Worm (Caenorhabditis elegans) whole organism, L3 larva: ENCODE results near the gene isy-1.

Experiments used
- R02D3.7 ChIP-seq: fragments of 150-350 bp; optimal IDR thresholded peaks from 2 replicates; lab custom pipeline; 2014; ENCODE audit warnings: missing biosample characterization, missing genetic modification characterization
- aly-2 ChIP-seq: fragments of 150-350 bp; optimal IDR thresholded peaks from 2 replicates; lab custom pipeline; 2014; ENCODE audit warnings: missing biosample characterization, missing genetic modification characterization
- ama-1 ChIP-seq: fragments of 150-350 bp; optimal IDR thresholded peaks from 2 replicates; lab custom pipeline; 2018
- ceh-16 ChIP-seq: sonication (generic microtip); optimal IDR thresholded peaks from 2 replicates; lab custom pipeline; 2017; ENCODE audit warnings: missing biosample characterization, missing genetic modification characterization
- ceh-28 ChIP-seq: fragments of 150-350 bp; optimal IDR thresholded peaks from 2 replicates; lab custom pipeline; 2014; ENCODE audit warnings: missing biosample characterization, missing genetic modification reagents, missing genetic modification characterization
- daf-12 ChIP-seq: fragments of 150-350 bp; optimal IDR thresholded peaks from 2 replicates; lab custom pipeline; 2014; ENCODE audit warnings: missing biosample characterization, missing genetic modification reagents, missing genetic modification characterization
- egl-5 ChIP-seq: fragments of 150-350 bp; optimal IDR thresholded peaks from 2 replicates; lab custom pipeline; 2017; ENCODE audit warnings: missing biosample characterization, missing genetic modification reagents, missing genetic modification characterization, inconsistent platforms
- elt-2 ChIP-seq: sonication (generic microtip); optimal IDR thresholded peaks from 2 replicates; lab custom pipeline; 2016; ENCODE audit warnings: missing genetic modification reagents, mild to moderate bottlenecking, missing genetic modification characterization, missing compliant biosample characterization
- elt-3 ChIP-seq, 3 experiments: fragments of 150-350 bp in 1 of 3; sonication (generic microtip) in 2 of 3; optimal IDR thresholded peaks; 2 replicates in 2 of 3; 4 replicates in 1 of 3; lab custom pipeline; 2014 to 2017; ENCODE audit warnings: missing biosample characterization in 3 of 3, missing genetic modification characterization in 3 of 3
- fkh-10 ChIP-seq: sonication (generic microtip); optimal IDR thresholded peaks from 2 replicates; lab custom pipeline; 2017; ENCODE audit warnings: missing biosample characterization, missing genetic modification reagents, missing genetic modification characterization
- fkh-2 ChIP-seq: fragments of 150-350 bp; optimal IDR thresholded peaks from 2 replicates; lab custom pipeline; 2014; ENCODE audit warnings: missing biosample characterization, missing genetic modification reagents, missing genetic modification characterization
- fos-1 ChIP-seq: fragments of 150-350 bp; optimal IDR thresholded peaks from 2 replicates; lab custom pipeline; 2014; ENCODE audit warnings: missing biosample characterization, missing genetic modification characterization
- hmg-11 ChIP-seq: sonication (generic microtip); optimal IDR thresholded peaks from 2 replicates; lab custom pipeline; 2016; ENCODE audit warnings: missing genetic modification characterization, missing compliant biosample characterization
- jun-1 ChIP-seq: fragments of 150-350 bp; optimal IDR thresholded peaks from 2 replicates; lab custom pipeline; 2014; ENCODE audit warnings: missing biosample characterization, missing genetic modification reagents, missing genetic modification characterization
- lin-15B ChIP-seq: fragments of 150-350 bp; optimal IDR thresholded peaks from 2 replicates; lab custom pipeline; 2014; ENCODE audit warnings: missing biosample characterization, missing genetic modification characterization
- lin-39 ChIP-seq: fragments of 150-350 bp; optimal IDR thresholded peaks from 2 replicates; lab custom pipeline; 2018; ENCODE audit warnings: missing biosample characterization, missing genetic modification reagents, missing genetic modification characterization
- lsy-12 ChIP-seq: sonication (generic microtip); optimal IDR thresholded peaks from 2 replicates; lab custom pipeline; 2016; ENCODE audit warnings: mild to moderate bottlenecking, missing genetic modification characterization, missing compliant biosample characterization
- mdl-1 ChIP-seq: fragments of 150-350 bp; optimal IDR thresholded peaks from 2 replicates; lab custom pipeline; 2014; ENCODE audit warnings: missing biosample characterization, missing genetic modification characterization
- mml-1 ChIP-seq: fragments of 150-350 bp; sonication (generic microtip); optimal IDR thresholded peaks from 3 replicates; lab custom pipeline; 2014; ENCODE audit warnings: missing biosample characterization, missing genetic modification characterization
- nfya-1 ChIP-seq: sonication (generic microtip); optimal IDR thresholded peaks from 2 replicates; lab custom pipeline; 2017; ENCODE audit warnings: missing genetic modification characterization, mild to moderate bottlenecking, missing compliant biosample characterization, antibody characterized with exemption, moderate library complexity; ENCODE audit not compliant: insufficient read depth
- nhr-11 ChIP-seq: fragments of 150-350 bp; optimal IDR thresholded peaks from 2 replicates; lab custom pipeline; 2014; ENCODE audit warnings: missing biosample characterization, missing genetic modification characterization
- nhr-12 ChIP-seq: fragments of 150-350 bp; optimal IDR thresholded peaks from 2 replicates; lab custom pipeline; 2014; ENCODE audit warnings: missing biosample characterization, missing genetic modification characterization
- nhr-23 ChIP-seq: fragments of 150-350 bp; optimal IDR thresholded peaks from 2 replicates; lab custom pipeline; 2014; ENCODE audit warnings: missing biosample characterization, missing genetic modification reagents, missing genetic modification characterization
- nhr-25 ChIP-seq: sonication (generic microtip); optimal IDR thresholded peaks from 2 replicates; lab custom pipeline; 2017; ENCODE audit warnings: missing biosample characterization, missing genetic modification characterization
- nhr-28 ChIP-seq: fragments of 150-350 bp; optimal IDR thresholded peaks from 2 replicates; lab custom pipeline; 2014; ENCODE audit warnings: missing biosample characterization, missing genetic modification characterization
- nhr-43 ChIP-seq: sonication (generic microtip); optimal IDR thresholded peaks from 2 replicates; lab custom pipeline; 2016; ENCODE audit warnings: mild to moderate bottlenecking, missing genetic modification characterization, missing compliant biosample characterization; ENCODE audit not compliant: poor library complexity, severe bottlenecking
- nhr-76 ChIP-seq: fragments of 150-350 bp; sonication (generic microtip); optimal IDR thresholded peaks from 5 replicates; lab custom pipeline; 2014; ENCODE audit warnings: missing biosample characterization, missing genetic modification characterization
- pha-4 ChIP-seq: fragments of 150-350 bp; optimal IDR thresholded peaks from 2 replicates; lab custom pipeline; 2014; ENCODE audit warnings: missing biosample characterization, missing genetic modification reagents, missing genetic modification characterization
- pqm-1 ChIP-seq: fragments of 150-350 bp; optimal IDR thresholded peaks from 2 replicates; lab custom pipeline; 2017; ENCODE audit warnings: missing biosample characterization, missing genetic modification characterization, inconsistent platforms
- skn-1 ChIP-seq: fragments of 150-350 bp; optimal IDR thresholded peaks from 2 replicates; lab custom pipeline; 2014; ENCODE audit warnings: missing biosample characterization, missing genetic modification characterization
- snpc-4 ChIP-seq: fragments of 150-350 bp; optimal IDR thresholded peaks from 2 replicates; lab custom pipeline; 2014; ENCODE audit warnings: missing biosample characterization, missing genetic modification characterization
- tbx-2 ChIP-seq: sonication (generic microtip); optimal IDR thresholded peaks from 2 replicates; lab custom pipeline; 2016; ENCODE audit warnings: mild to moderate bottlenecking, missing genetic modification characterization, missing compliant biosample characterization
- unc-39 ChIP-seq: sonication (generic microtip); optimal IDR thresholded peaks from 4 replicates; lab custom pipeline; 2017; ENCODE audit warnings: missing biosample characterization, missing genetic modification characterization
- unc-62 ChIP-seq: fragments of 150-350 bp; sonication (generic microtip); optimal IDR thresholded peaks from 4 replicates; lab custom pipeline; 2014; ENCODE audit warnings: missing biosample characterization, missing genetic modification reagents, missing genetic modification characterization
- ztf-11 ChIP-seq: fragments of 150-350 bp; optimal IDR thresholded peaks from 2 replicates; lab custom pipeline; 2014; ENCODE audit warnings: missing biosample characterization, missing genetic modification characterization
- ztf-4 ChIP-seq: fragments of 150-350 bp; optimal IDR thresholded peaks from 2 replicates; lab custom pipeline; 2014; ENCODE audit warnings: missing biosample characterization, missing genetic modification characterization

isy-1 gene

ce11 chrV:10953471-10954155, 46.9 kb downstream of the isy-1 start (continued):
- TF ChIP-seq fos-1 (tag; lab: Kevin White, UChicago), result no peak
- no peak for TF ChIP-seq ceh-28 (tag; lab: Kevin White, UChicago)
- TF ChIP-seq fkh-2 (tag; lab: Kevin White, UChicago), result no peak
- TF ChIP-seq nhr-76 (tag; lab: Kevin White, UChicago), result no peak
- TF ChIP-seq pqm-1 (tag; lab: Kevin White, UChicago), result no peak
- no peak for TF ChIP-seq ztf-11
- peak; percentile 36 for TF ChIP-seq lsy-12 (tag; lab: Kevin White, UChicago)
- TF ChIP-seq unc-39, result no peak
- no peak for TF ChIP-seq elt-3 (tag; optimal IDR thresholded peaks at IDR 0.05; lab: Kevin White, UChicago)
- TF ChIP-seq unc-62 (GFP tag; lab: Kevin White, UChicago), result no peak
- TF ChIP-seq nhr-28 (tag; lab: Kevin White, UChicago), result no peak

- TF ChIP-seq lin-15B (tag; lab: Kevin White, UChicago) (peak; percentile 1), nhr-23 (tag; lab: Kevin White, UChicago) (peak; percentile 57), fos-1 (tag; lab: Kevin White, UChicago) (peak; percentile 14), fkh-10 (GFP tag; lab: Kevin White, UChicago) (peak; percentile 9), elt-3 (tag; optimal IDR thresholded peaks at IDR 0.05; lab: Kevin White, UChicago) (no peak), jun-1 (tag; lab: Kevin White, UChicago) (peak; percentile 80), ceh-16 (tag; lab: Kevin White, UChicago) (no peak), mdl-1 (no peak), nhr-25 (tag; lab: Kevin White, UChicago) (peak; percentile 87), daf-12 (tag; lab: Kevin White, UChicago) (no peak), lin-39 (tag; lab: Kevin White, UChicago) (peak; percentile 0), nhr-12 (tag; lab: Kevin White, UChicago) (no peak), nhr-43 (tag; lab: Kevin White, UChicago) (peak; percentile 88), mml-1 (no peak), egl-5 (tag; lab: Kevin White, UChicago) (peak; percentile 81), snpc-4 (tag; lab: Kevin White, UChicago) (peak; percentile 51), nhr-11 (tag; lab: Kevin White, UChicago) (peak; percentile 47), ama-1 (lab: Kevin White, UChicago) (peak; percentile 46), elt-2 (peak; percentile 83), nfya-1 (tag; lab: Kevin White, UChicago) (peak; percentile 75), lsy-12 (tag; lab: Kevin White, UChicago) (peak; percentile 43), unc-62 (GFP tag; lab: Kevin White, UChicago) (peak; percentile 53), skn-1 (no peak), hmg-11 (peak; percentile 74), R02D3.7 (tag; lab: Kevin White, UChicago) (no peak), ztf-4 (tag; lab: Kevin White, UChicago) (no peak), aly-2 (tag; lab: Kevin White, UChicago) (no peak), pha-4 (tag; lab: Kevin White, UChicago) (peak; percentile 43), tbx-2 (tag; lab: Kevin White, UChicago) (peak; percentile 28)
Measured at ce11 chrV:10951655-10952278, 48.7 kb downstream of the isy-1 start, which contains the start of gene F17C11.4. Gene F17C11.4, plus strand, starts transcription at chrV:10951860.
